Fruit fly (Drosophila melanogaster): ENCODE measurements around the gene Gal.

DNA sequence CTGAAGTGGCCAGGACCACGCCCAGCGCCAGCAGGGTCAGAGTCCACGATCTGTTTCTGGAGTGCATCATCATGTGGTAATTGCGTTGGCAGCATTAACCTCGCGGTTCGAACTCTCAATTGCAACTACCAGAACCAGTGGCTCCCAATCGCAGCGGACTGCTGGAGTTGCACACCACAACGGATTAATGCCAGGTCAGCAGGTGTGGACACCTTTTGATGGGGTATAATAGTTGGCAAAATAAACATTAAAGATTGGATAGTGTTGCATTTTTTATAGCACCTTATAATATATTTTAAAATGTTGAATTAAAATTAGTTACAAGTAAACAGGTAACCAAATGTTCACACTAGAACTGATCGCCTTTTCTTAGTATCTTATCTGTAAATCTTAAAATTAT lies 42.4 kb downstream of the Gal start:
- no peak for TF ChIP-seq ovo (GFP tag; optimal IDR thresholded peaks at IDR 0.05)
- no peak for TF ChIP-seq CG7101 (tag; optimal IDR thresholded peaks at IDR 0.05)
- TF ChIP-seq Hr96 (GFP tag; optimal IDR thresholded peaks at IDR 0.05), result no peak
- TF ChIP-seq cnc (optimal IDR thresholded peaks at IDR 0.05), result no peak
- TF ChIP-seq Mnt (GFP tag; optimal IDR thresholded peaks at IDR 0.05), result no peak
- no peak for TF ChIP-seq bab1 (GFP tag; optimal IDR thresholded peaks at IDR 0.05)
- no peak for TF ChIP-seq Clk (GFP tag; optimal IDR thresholded peaks at IDR 0.05)
- TF ChIP-seq CG11617 (GFP tag; optimal IDR thresholded peaks at IDR 0.05), result no peak
- TF ChIP-seq kay (GFP tag; ENCODE audit: borderline replicate concordance), result no peak
- no peak for TF ChIP-seq CG7045 (GFP tag; optimal IDR thresholded peaks at IDR 0.05)
- no peak for TF ChIP-seq cic (GFP tag; optimal IDR thresholded peaks at IDR 0.05)
